Worm (Caenorhabditis elegans) whole organism, L1 larva: ENCODE measurements around the gene Y54F10BM.23.
A peak's percentile ranks its signal among the peaks of the same experiment; 100 is the strongest.

Source experiments
- C04F5.9 ChIP-seq: sonication (generic microtip); optimal IDR thresholded peaks from 2 replicates; lab custom pipeline; 2016; ENCODE audit warnings: missing genetic modification characterization, missing compliant biosample characterization
- C34B4.2 ChIP-seq: sonication (generic microtip); optimal IDR thresholded peaks from 2 replicates; lab custom pipeline; 2017; ENCODE audit warnings: mild to moderate bottlenecking, missing genetic modification characterization, missing compliant biosample characterization
- ama-1 ChIP-seq: fragments of 150-350 bp; optimal IDR thresholded peaks from 2 replicates; lab custom pipeline; 2014
- blmp-1 ChIP-seq: fragments of 150-350 bp; optimal IDR thresholded peaks from 2 replicates; lab custom pipeline; 2014; ENCODE audit warnings: missing biosample characterization, missing genetic modification characterization
- ceh-8 ChIP-seq: fragments of 200-800 bp; sonication (Bioruptor generic); optimal IDR thresholded peaks from 2 replicates; lab custom pipeline; 2018; ENCODE audit warnings: mild to moderate bottlenecking, missing genetic modification characterization, moderate library complexity, missing compliant biosample characterization
- ceh-90 ChIP-seq: sonication (generic microtip); optimal IDR thresholded peaks from 2 replicates; lab custom pipeline; 2016; ENCODE audit warnings: missing genetic modification characterization, missing compliant biosample characterization
- ces-1 ChIP-seq: fragments of 150-350 bp; optimal IDR thresholded peaks from 2 replicates; lab custom pipeline; 2014; ENCODE audit warnings: missing biosample characterization, missing genetic modification reagents, missing genetic modification characterization
- efl-1 ChIP-seq, 4 experiments: fragments of 150-350 bp; optimal IDR thresholded peaks in 3 of 4; peaks in 1 of 4; 1 replicate in 1 of 4; 2 replicates in 3 of 4; lab custom pipeline; 2014; ENCODE audit warnings: missing biosample characterization in 2 of 4, missing genetic modification characterization in 2 of 4, missing genetic modification reagents in 2 of 4
- elt-2 ChIP-seq: sonication (generic microtip); optimal IDR thresholded peaks from 2 replicates; lab custom pipeline; 2016; ENCODE audit warnings: missing genetic modification characterization, mild to moderate bottlenecking, inconsistent platforms, missing compliant biosample characterization, missing genetic modification reagents
- ets-5 ChIP-seq: fragments of 200-800 bp; sonication (Bioruptor generic); IDR thresholded peaks from 2 replicates; pipeline ENCODE4 v1.3.6; 2022; ENCODE audit warnings: missing genetic modification characterization, missing compliant biosample characterization
- grh-1 ChIP-seq: fragments of 200-800 bp; sonication (Bioruptor generic); IDR thresholded peaks from 2 replicates; pipeline ENCODE4 v1.3.6; 2022; ENCODE audit warnings: missing genetic modification reagents, missing genetic modification characterization, missing compliant biosample characterization
- hlh-17 ChIP-seq: fragments of 200-800 bp; sonication (Bioruptor generic); optimal IDR thresholded peaks from 2 replicates; lab custom pipeline; 2018; ENCODE audit warnings: missing genetic modification characterization, mild to moderate bottlenecking, missing compliant biosample characterization, moderate library complexity, borderline replicate concordance
- irx-1 ChIP-seq: sonication (generic microtip); optimal IDR thresholded peaks from 2 replicates; lab custom pipeline; 2016; ENCODE audit warnings: missing genetic modification characterization, missing compliant biosample characterization
- isw-1 ChIP-seq: fragments of 200-800 bp; sonication (Bioruptor generic); IDR thresholded peaks from 2 replicates; pipeline ENCODE4 v1.3.6; 2022; ENCODE audit warnings: missing genetic modification characterization, missing compliant biosample characterization
- jun-1 ChIP-seq: fragments of 150-350 bp; optimal IDR thresholded peaks from 2 replicates; lab custom pipeline; 2014; ENCODE audit warnings: missing biosample characterization, missing genetic modification reagents, missing genetic modification characterization
- lin-13 ChIP-seq: fragments of 150-350 bp; optimal IDR thresholded peaks from 2 replicates; lab custom pipeline; 2014; ENCODE audit warnings: missing biosample characterization, missing genetic modification reagents, missing genetic modification characterization
- lin-14 ChIP-seq: fragments of 200-800 bp; sonication (Bioruptor generic); optimal IDR thresholded peaks from 2 replicates; lab custom pipeline; 2018; ENCODE audit warnings: mild to moderate bottlenecking, missing genetic modification characterization, moderate library complexity, missing compliant biosample characterization
- lin-15B ChIP-seq: fragments of 150-350 bp; sonication (generic microtip); optimal IDR thresholded peaks from 3 replicates; lab custom pipeline; 2014; ENCODE audit warnings: missing biosample characterization, missing genetic modification characterization
- mdl-1 ChIP-seq, 2 experiments: fragments of 150-350 bp; optimal IDR thresholded peaks; 2 replicates each; lab custom pipeline; 2014 to 2017; ENCODE audit warnings: missing biosample characterization in 2 of 2, missing genetic modification characterization in 2 of 2, inconsistent platforms in 1 of 2
- nhr-19 ChIP-seq: fragments of 200-800 bp; sonication (Bioruptor generic); conservative IDR thresholded peaks from 2 replicates; pipeline ENCODE4 v1.3.6; 2022; ENCODE audit warnings: missing genetic modification characterization, missing compliant biosample characterization
- nhr-20 ChIP-seq: sonication (generic microtip); optimal IDR thresholded peaks from 2 replicates; lab custom pipeline; 2016; ENCODE audit warnings: mild to moderate bottlenecking, missing genetic modification characterization, missing compliant biosample characterization
- nhr-237 ChIP-seq: fragments of 150-350 bp; optimal IDR thresholded peaks from 2 replicates; lab custom pipeline; 2014; ENCODE audit warnings: missing biosample characterization, missing genetic modification characterization
- nhr-84 ChIP-seq: sonication (generic microtip); optimal IDR thresholded peaks from 2 replicates; lab custom pipeline; 2017; ENCODE audit warnings: missing biosample characterization, missing genetic modification characterization
- pqm-1 ChIP-seq: sonication (generic microtip); optimal IDR thresholded peaks from 3 replicates; lab custom pipeline; 2017; ENCODE audit warnings: missing biosample characterization, missing genetic modification characterization
- skn-1 ChIP-seq: fragments of 150-350 bp; optimal IDR thresholded peaks from 2 replicates; lab custom pipeline; 2014; ENCODE audit warnings: missing biosample characterization, missing genetic modification characterization
- tlp-1 ChIP-seq: fragments of 150-350 bp; optimal IDR thresholded peaks from 2 replicates; lab custom pipeline; 2014; ENCODE audit warnings: missing biosample characterization, missing genetic modification characterization
- unc-130 ChIP-seq: fragments of 150-350 bp; optimal IDR thresholded peaks from 2 replicates; lab custom pipeline; 2017; ENCODE audit warnings: missing biosample characterization, missing genetic modification characterization, inconsistent platforms
- unc-86 ChIP-seq: sonication (generic microtip); optimal IDR thresholded peaks from 2 replicates; lab custom pipeline; 2016; ENCODE audit warnings: missing genetic modification characterization, missing compliant biosample characterization
- xbp-1 ChIP-seq: sonication (generic microtip); optimal IDR thresholded peaks from 2 replicates; lab custom pipeline; 2016; ENCODE audit warnings: missing genetic modification characterization, missing compliant biosample characterization
- ztf-11 ChIP-seq, 2 experiments: sonication (generic microtip); optimal IDR thresholded peaks; 2 replicates each; lab custom pipeline; 2016 to 2017; ENCODE audit warnings: missing genetic modification characterization in 2 of 2, missing biosample characterization in 1 of 2, missing compliant biosample characterization in 1 of 2
- ztf-4 ChIP-seq: fragments of 150-350 bp; optimal IDR thresholded peaks from 2 replicates; lab custom pipeline; 2014; ENCODE audit warnings: missing biosample characterization, missing genetic modification characterization

Y54F10BM.23 gene

ce11 chrIII:2255522-2255921 is 23.8 kb downstream of the Y54F10BM.23 start, which contains the start of gene fbxa-71:
TSS of gene fbxa-71 (plus strand) at chrIII:2255822.
- TF ChIP-seq ceh-90 (tag; lab: Kevin White, UChicago) (no peak), grh-1 (no peak), ces-1 (GFP tag; lab: Kevin White, UChicago) (no peak), lin-15B (tag; lab: Kevin White, UChicago) (no peak), irx-1 (tag; lab: Kevin White, UChicago) (no peak), lin-13 (no peak), hlh-17 (GFP tag; lab: Kevin White, UChicago) (no peak), ztf-4 (no peak), tlp-1 (tag; lab: Kevin White, UChicago) (no peak), ets-5 (GFP tag; lab: Robert Waterston, UW) (no peak), unc-130 (no peak), nhr-20 (tag; lab: Kevin White, UChicago) (no peak)

DNA sequence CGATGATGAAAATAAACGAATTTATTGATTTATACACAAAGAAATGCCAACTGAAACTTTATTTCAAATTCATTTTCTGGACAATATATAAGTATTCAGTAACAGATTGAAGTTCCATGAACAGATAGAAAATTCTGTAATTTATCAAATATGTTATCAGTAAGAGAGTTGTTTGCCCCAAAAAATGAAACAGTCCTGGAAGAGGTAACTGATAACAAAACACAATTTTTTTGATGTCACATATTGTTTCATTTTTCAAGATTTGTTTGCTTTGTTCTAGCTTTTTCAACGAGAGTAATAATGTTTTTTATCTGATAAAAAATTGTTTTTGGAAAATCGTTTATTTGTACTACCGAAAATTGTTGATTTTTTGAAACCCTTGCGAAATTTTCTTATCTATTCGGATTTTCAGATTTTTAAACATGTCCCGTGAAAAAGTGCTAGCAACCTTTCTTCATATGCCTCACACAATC is 26.3 kb downstream of the Y54F10BM.23 start, which contains the start of gene fbxa-73:
Gene fbxa-73 (plus strand): TSS at position 423 of the 473 bp plus-strand sequence.
- no peak for TF ChIP-seq jun-1 (tag; lab: Kevin White, UChicago)
- no peak for TF ChIP-seq lin-14
- TF ChIP-seq pqm-1 (tag; lab: Kevin White, UChicago): peak; percentile 62
- TF ChIP-seq elt-2 (tag; lab: Kevin White, UChicago): peak; percentile 71
- TF ChIP-seq ets-5 (GFP tag; lab: Robert Waterston, UW): no peak

DNA sequence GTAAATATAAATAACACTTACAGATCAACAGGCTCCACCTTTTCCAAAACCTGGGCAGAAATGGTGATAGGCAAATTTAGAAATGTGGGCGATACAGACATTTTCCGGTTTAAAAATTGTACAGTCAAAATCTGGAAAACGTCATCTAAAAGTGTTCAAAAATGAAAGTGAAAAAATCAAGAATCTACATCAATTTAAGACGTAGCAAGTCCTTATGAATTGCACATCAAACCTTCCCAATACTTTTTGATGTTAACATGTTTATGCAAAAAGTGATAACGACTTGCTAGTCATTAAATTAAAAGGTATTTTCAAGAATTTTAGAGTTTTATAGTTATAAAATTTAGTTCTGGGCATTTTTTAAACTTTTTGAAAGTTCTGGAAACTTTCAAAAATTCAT is 28.0 kb downstream of the Y54F10BM.23 start, which contains the start of gene fbxa-7:
Gene fbxa-7 (minus strand): TSS at position 101 of the 400 bp plus-strand sequence.
- TF ChIP-seq blmp-1: no peak
- TF ChIP-seq elt-2 (tag; lab: Kevin White, UChicago): no peak
- no peak for TF ChIP-seq isw-1 (GFP tag; lab: Robert Waterston, UW)
- TF ChIP-seq unc-130: no peak

- TF ChIP-seq ces-1 (GFP tag; lab: Kevin White, UChicago) (no peak), ceh-8 (GFP tag; lab: Kevin White, UChicago) (no peak), ztf-11 (tag; optimal IDR thresholded peaks at IDR 0.05; lab: Kevin White, UChicago) (no peak), nhr-237 (tag; lab: Kevin White, UChicago) (no peak), nhr-20 (tag; lab: Kevin White, UChicago) (no peak), unc-86 (tag; lab: Kevin White, UChicago) (no peak), C04F5.9 (tag; lab: Kevin White, UChicago) (no peak)
Observed at ce11 chrIII:2245727-2246126, 33.6 kb downstream of the Y54F10BM.23 start, which contains the start of gene srd-67. TSS of gene srd-67 (minus strand) at chrIII:2245827.

DNA sequence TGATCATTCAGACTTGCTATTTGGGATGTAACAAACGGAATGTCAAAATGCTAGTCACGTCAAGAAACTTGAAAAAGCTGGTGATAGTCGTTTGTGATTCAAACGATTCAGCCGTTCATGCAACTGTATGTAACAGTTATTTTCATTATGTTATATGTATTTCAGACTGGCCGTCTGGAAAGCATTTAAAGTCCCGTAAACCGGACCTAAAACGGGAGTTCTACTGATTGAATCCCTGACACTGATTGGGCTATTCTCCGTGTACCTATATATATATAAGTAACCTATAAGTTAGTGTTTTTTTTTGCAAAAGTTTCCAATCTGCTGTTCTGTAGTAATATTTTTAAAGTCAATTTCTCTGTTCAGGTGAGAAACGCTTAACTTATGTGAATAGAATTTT is 35.7 kb downstream of the Y54F10BM.23 start:
- TF ChIP-seq irx-1 (tag; lab: Kevin White, UChicago): no peak
- TF ChIP-seq ztf-4: no peak
- no peak for TF ChIP-seq C34B4.2 (tag; lab: Kevin White, UChicago)
- TF ChIP-seq nhr-19 (GFP tag; lab: Robert Waterston, UW): no peak
- TF ChIP-seq xbp-1 (tag; lab: Kevin White, UChicago): no peak
- no peak for TF ChIP-seq nhr-84
- TF ChIP-seq mdl-1 (tag; optimal IDR thresholded peaks at IDR 0.05; lab: Kevin White, UChicago): no peak
- no peak for TF ChIP-seq efl-1 (optimal IDR thresholded peaks at IDR 0.05; lab: Kevin White, UChicago)
- TF ChIP-seq efl-1 (GFP tag; optimal IDR thresholded peaks at IDR 0.05 in 1 of 2; lab: Kevin White, UChicago): no peak
- TF ChIP-seq ztf-11 (tag; optimal IDR thresholded peaks at IDR 0.05; lab: Kevin White, UChicago): no peak
- no peak for TF ChIP-seq ceh-8 (GFP tag; lab: Kevin White, UChicago)
- no peak for TF ChIP-seq jun-1 (tag; lab: Kevin White, UChicago)
- TF ChIP-seq ama-1 (lab: Kevin White, UChicago): no peak
- TF ChIP-seq skn-1 (tag; lab: Kevin White, UChicago): no peak
- no peak for TF ChIP-seq C04F5.9 (tag; lab: Kevin White, UChicago)
- TF ChIP-seq nhr-20 (tag; lab: Kevin White, UChicago): no peak
